Fruit fly (Drosophila melanogaster): ENCODE measurements around the gene Unc-76.

The Unc-76 gene

dm6 chrX:2087501-2087900, 7.1 kb downstream of the Unc-76 start (continued):
- TF ChIP-seq hb (GFP tag; IDR thresholded peaks at IDR 0.05; ENCODE audit: partially characterized antibody) (no peak), sim (GFP tag; IDR thresholded peaks at IDR 0.05) (no peak), Rx (GFP tag; IDR thresholded peaks at IDR 0.05) (peak; percentile 58), CG11398 (GFP tag; optimal IDR thresholded peaks at IDR 0.05) (peak; percentile 56), Antp (GFP tag; optimal IDR thresholded peaks at IDR 0.05) (peak; percentile 42), CG2116 (GFP tag; optimal IDR thresholded peaks at IDR 0.05) (no peak), CG2202 (tag; optimal IDR thresholded peaks at IDR 0.05) (no peak), CG13775 (GFP tag; optimal IDR thresholded peaks at IDR 0.05) (no peak), slbo (GFP tag; IDR thresholded peaks at IDR 0.05) (peak; percentile 76), cad (GFP tag; optimal IDR thresholded peaks at IDR 0.05) (no peak), CG7963 (GFP tag; IDR thresholded peaks at IDR 0.05; ENCODE audit: partially characterized antibody) (no peak), CG7987 (GFP tag; optimal IDR thresholded peaks at IDR 0.05) (no peak), CG17359 (tag; optimal IDR thresholded peaks at IDR 0.05) (peak; percentile 56), Lpt (GFP tag; optimal IDR thresholded peaks at IDR 0.05) (no peak), croc (GFP tag; conservative IDR thresholded peaks at IDR 0.05) (peak; percentile 32; the same call in 1 of the 3 replicates), Taf1 (GFP tag; IDR thresholded peaks at IDR 0.05) (no peak), CG8281 (tag; optimal IDR thresholded peaks at IDR 0.05) (no peak), sc (optimal IDR thresholded peaks at IDR 0.05) (no peak), sc (GFP tag; optimal IDR thresholded peaks at IDR 0.05) (no peak), pho (GFP tag; optimal IDR thresholded peaks at IDR 0.05) (no peak), nmo (GFP tag; optimal IDR thresholded peaks at IDR 0.05) (peak; percentile 44), CG4730 (GFP tag; IDR thresholded peaks at IDR 0.05) (no peak), Fer3 (tag; optimal IDR thresholded peaks at IDR 0.05) (peak; percentile 18), Lim3 (GFP tag; IDR thresholded peaks at IDR 0.05) (no peak), CG10209 (GFP tag; optimal IDR thresholded peaks at IDR 0.05) (peak; percentile 40), Hr78 (GFP tag; optimal IDR thresholded peaks at IDR 0.05) (peak in 1 of 2 experiments; percentile 77), Ada2b (GFP tag; IDR thresholded peaks at IDR 0.05) (peak; percentile 35; the same call in 1 of the 2 replicates), Atf-2 (GFP tag; optimal IDR thresholded peaks at IDR 0.05) (peak; percentile 17), CG14441 (GFP tag; IDR thresholded peaks at IDR 0.05) (peak; percentile 75), abd-A (tag; optimal IDR thresholded peaks at IDR 0.05) (no peak), fd3F (GFP tag; optimal IDR thresholded peaks at IDR 0.05) (peak; percentile 18), Fer1 (GFP tag; optimal IDR thresholded peaks at IDR 0.05) (peak; percentile 22), BtbVII (GFP tag; optimal IDR thresholded peaks at IDR 0.05) (no peak), CG10431 (GFP tag; optimal IDR thresholded peaks at IDR 0.05) (peak; percentile 4), aop (GFP tag; IDR thresholded peaks at IDR 0.05) (no peak), Mes4 (GFP tag; optimal IDR thresholded peaks at IDR 0.05) (peak; percentile 64), crc (GFP tag; optimal IDR thresholded peaks at IDR 0.05) (no peak), Eip74EF (GFP tag; optimal IDR thresholded peaks at IDR 0.05) (peak in 1 of 2 experiments; percentile 3), Mrtf (GFP tag; IDR thresholded peaks at IDR 0.05) (peak; percentile 44; the same call in 2 of the 3 replicates), CG13624 (GFP tag; optimal IDR thresholded peaks at IDR 0.05) (peak; percentile 10), Trl (optimal IDR thresholded peaks at IDR 0.05) (no peak), Trl (GFP tag; optimal IDR thresholded peaks at IDR 0.05) (peak; percentile 44), CG17829 (tag; optimal IDR thresholded peaks at IDR 0.05) (peak; percentile 48), wor (GFP tag; IDR thresholded peaks at IDR 0.05) (peak; percentile 76), caup (GFP tag; optimal IDR thresholded peaks at IDR 0.05; ENCODE audit: severe bottlenecking) (no peak), Asciz (GFP tag; optimal IDR thresholded peaks at IDR 0.05) (peak; percentile 45), CG1832 (GFP tag; optimal IDR thresholded peaks at IDR 0.05) (no peak), hth (optimal IDR thresholded peaks at IDR 0.05) (no peak), C15 (GFP tag; IDR thresholded peaks at IDR 0.05) (no peak), vnd (GFP tag; IDR thresholded peaks at IDR 0.05; ENCODE audit: partially characterized antibody) (no peak), CG2678 (tag; optimal IDR thresholded peaks at IDR 0.05) (peak; percentile 57), Doc2 (GFP tag; IDR thresholded peaks at IDR 0.05) (no peak)
